Worm (Caenorhabditis elegans) whole organism, L1 larva: ENCODE measurements around the gene H13N06.7.

Experiments
- C16A3.4 ChIP-seq: fragments of 150-350 bp; optimal IDR thresholded peaks from 2 replicates; lab custom pipeline; 2014; ENCODE audit warnings: missing biosample characterization, missing genetic modification characterization
- C34B4.2 ChIP-seq: sonication (generic microtip); optimal IDR thresholded peaks from 2 replicates; lab custom pipeline; 2017; ENCODE audit warnings: mild to moderate bottlenecking, missing genetic modification characterization, missing compliant biosample characterization
- Y116A8C.19 ChIP-seq: sonication (generic microtip); optimal IDR thresholded peaks from 2 replicates; lab custom pipeline; 2016; ENCODE audit warnings: missing compliant biosample characterization, missing genetic modification characterization, borderline replicate concordance
- ama-1 ChIP-seq: fragments of 150-350 bp; optimal IDR thresholded peaks from 2 replicates; lab custom pipeline; 2014
- ceh-63 ChIP-seq: fragments of 200-800 bp; sonication (Bioruptor generic); optimal IDR thresholded peaks from 2 replicates; lab custom pipeline; 2018; ENCODE audit warnings: mild to moderate bottlenecking, missing genetic modification characterization, missing compliant biosample characterization
- ceh-82 ChIP-seq, 3 experiments: fragments of 150-350 bp in 1 of 3; sonication (generic microtip) in 2 of 3; optimal IDR thresholded peaks; 2 replicates each; lab custom pipeline; 2014 to 2017; ENCODE audit warnings: missing biosample characterization in 3 of 3, missing genetic modification characterization in 3 of 3
- ceh-88 ChIP-seq: fragments of 200-800 bp; sonication (Bioruptor generic); IDR thresholded peaks from 2 replicates; pipeline ENCODE4 v1.3.6; 2022; ENCODE audit warnings: missing genetic modification characterization, missing compliant biosample characterization
- ces-1 ChIP-seq: fragments of 150-350 bp; optimal IDR thresholded peaks from 2 replicates; lab custom pipeline; 2014; ENCODE audit warnings: missing biosample characterization, missing genetic modification reagents, missing genetic modification characterization
- dsc-1 ChIP-seq: sonication (generic microtip); optimal IDR thresholded peaks from 2 replicates; lab custom pipeline; 2016; ENCODE audit warnings: mild to moderate bottlenecking, missing genetic modification characterization, missing compliant biosample characterization
- efl-1 ChIP-seq, 4 experiments: fragments of 150-350 bp; optimal IDR thresholded peaks in 3 of 4; peaks in 1 of 4; 1 replicate in 1 of 4; 2 replicates in 3 of 4; lab custom pipeline; 2014; ENCODE audit warnings: missing biosample characterization in 2 of 4, missing genetic modification characterization in 2 of 4, missing genetic modification reagents in 2 of 4
- elt-2 ChIP-seq: sonication (generic microtip); optimal IDR thresholded peaks from 2 replicates; lab custom pipeline; 2016; ENCODE audit warnings: missing genetic modification characterization, mild to moderate bottlenecking, inconsistent platforms, missing compliant biosample characterization, missing genetic modification reagents
- elt-3 ChIP-seq, 6 experiments: fragments of 150-350 bp in 1 of 6; sonication (generic microtip); optimal IDR thresholded peaks; 2 replicates each; lab custom pipeline; 2017 to 2018; ENCODE audit warnings: missing biosample characterization in 6 of 6, missing genetic modification characterization in 6 of 6, inconsistent platforms in 1 of 6
- fkh-10 ChIP-seq: sonication (generic microtip); optimal IDR thresholded peaks from 2 replicates; lab custom pipeline; 2017; ENCODE audit warnings: missing biosample characterization, missing genetic modification reagents, missing genetic modification characterization
- fkh-4 ChIP-seq: sonication (generic microtip); optimal IDR thresholded peaks from 2 replicates; lab custom pipeline; 2016; ENCODE audit warnings: missing compliant biosample characterization, missing genetic modification characterization, borderline replicate concordance
- fkh-8 ChIP-seq: sonication (generic microtip); optimal IDR thresholded peaks from 2 replicates; lab custom pipeline; 2016; ENCODE audit warnings: mild to moderate bottlenecking, missing genetic modification characterization, missing compliant biosample characterization
- grh-1 ChIP-seq: fragments of 200-800 bp; sonication (Bioruptor generic); IDR thresholded peaks from 2 replicates; pipeline ENCODE4 v1.3.6; 2022; ENCODE audit warnings: missing genetic modification reagents, missing genetic modification characterization, missing compliant biosample characterization
- hlh-17 ChIP-seq: fragments of 200-800 bp; sonication (Bioruptor generic); optimal IDR thresholded peaks from 2 replicates; lab custom pipeline; 2018; ENCODE audit warnings: missing genetic modification characterization, mild to moderate bottlenecking, missing compliant biosample characterization, moderate library complexity, borderline replicate concordance
- hlh-4 ChIP-seq: sonication (generic microtip); optimal IDR thresholded peaks from 2 replicates; lab custom pipeline; 2016; ENCODE audit warnings: mild to moderate bottlenecking, missing genetic modification characterization, missing compliant biosample characterization
- lin-13 ChIP-seq: fragments of 150-350 bp; optimal IDR thresholded peaks from 2 replicates; lab custom pipeline; 2014; ENCODE audit warnings: missing biosample characterization, missing genetic modification reagents, missing genetic modification characterization
- lin-14 ChIP-seq: fragments of 200-800 bp; sonication (Bioruptor generic); optimal IDR thresholded peaks from 2 replicates; lab custom pipeline; 2018; ENCODE audit warnings: mild to moderate bottlenecking, missing genetic modification characterization, moderate library complexity, missing compliant biosample characterization
- lin-35 ChIP-seq, 2 experiments: fragments of 150-350 bp; optimal IDR thresholded peaks; 2 replicates each; lab custom pipeline; 2014; ENCODE audit warnings: missing biosample characterization in 2 of 2, missing genetic modification characterization in 2 of 2, missing genetic modification reagents in 2 of 2
- lsy-2 ChIP-seq, 2 experiments: fragments of 150-350 bp; optimal IDR thresholded peaks; 2 replicates each; lab custom pipeline; 2014; ENCODE audit warnings: missing biosample characterization in 2 of 2, missing genetic modification characterization in 2 of 2
- mef-2 ChIP-seq: fragments of 150-350 bp; optimal IDR thresholded peaks from 2 replicates; lab custom pipeline; 2014; ENCODE audit warnings: missing biosample characterization, missing genetic modification characterization
- nhr-28 ChIP-seq: fragments of 150-350 bp; optimal IDR thresholded peaks from 2 replicates; lab custom pipeline; 2014; ENCODE audit warnings: missing biosample characterization, missing genetic modification characterization
- nhr-71 ChIP-seq: sonication (generic microtip); optimal IDR thresholded peaks from 2 replicates; lab custom pipeline; 2016; ENCODE audit warnings: mild to moderate bottlenecking, missing genetic modification characterization, moderate library complexity, missing compliant biosample characterization
- nhr-84 ChIP-seq: sonication (generic microtip); optimal IDR thresholded peaks from 2 replicates; lab custom pipeline; 2017; ENCODE audit warnings: missing biosample characterization, missing genetic modification characterization
- nhr-85 ChIP-seq: sonication (generic microtip); peaks from one replicate; lab custom pipeline; 2016; ENCODE audit warnings: missing genetic modification characterization, inconsistent platforms, missing compliant biosample characterization
- nhr-90 ChIP-seq: sonication (generic microtip); optimal IDR thresholded peaks from 2 replicates; lab custom pipeline; 2016; ENCODE audit warnings: mild to moderate bottlenecking, missing genetic modification characterization, missing compliant biosample characterization; ENCODE audit not compliant: poor library complexity
- pag-3 ChIP-seq: sonication (generic microtip); optimal IDR thresholded peaks from 2 replicates; lab custom pipeline; 2017; ENCODE audit warnings: missing genetic modification characterization, mild to moderate bottlenecking, missing compliant biosample characterization, antibody characterized with exemption, borderline replicate concordance; ENCODE audit not compliant: insufficient read depth
- rnt-1 ChIP-seq: sonication (generic microtip); optimal IDR thresholded peaks from 2 replicates; lab custom pipeline; 2016; ENCODE audit warnings: mild to moderate bottlenecking, missing genetic modification characterization, moderate library complexity, missing compliant biosample characterization
- snu-23 ChIP-seq: sonication (generic microtip); optimal IDR thresholded peaks from 2 replicates; lab custom pipeline; 2016; ENCODE audit warnings: missing genetic modification characterization, missing compliant biosample characterization
- sup-37 ChIP-seq: fragments of 200-800 bp; sonication (Bioruptor generic); optimal IDR thresholded peaks from 2 replicates; lab custom pipeline; 2018; ENCODE audit warnings: mild to moderate bottlenecking, missing genetic modification characterization, missing compliant biosample characterization
- swsn-7 ChIP-seq: sonication (generic microtip); optimal IDR thresholded peaks from 2 replicates; lab custom pipeline; 2016; ENCODE audit warnings: missing genetic modification characterization, missing compliant biosample characterization
- tbx-2 ChIP-seq: sonication (generic microtip); optimal IDR thresholded peaks from 2 replicates; lab custom pipeline; 2016; ENCODE audit warnings: missing genetic modification characterization, missing compliant biosample characterization
- unc-30 ChIP-seq: sonication (generic microtip); optimal IDR thresholded peaks from 2 replicates; lab custom pipeline; 2017; ENCODE audit warnings: missing biosample characterization, missing genetic modification characterization
- unc-62 ChIP-seq: fragments of 150-350 bp; optimal IDR thresholded peaks from 2 replicates; lab custom pipeline; 2014; ENCODE audit warnings: missing biosample characterization, missing genetic modification reagents, missing genetic modification characterization
- zag-1 ChIP-seq: fragments of 150-350 bp; optimal IDR thresholded peaks from 2 replicates; lab custom pipeline; 2014; ENCODE audit warnings: missing biosample characterization, missing genetic modification characterization
- ztf-11 ChIP-seq, 2 experiments: sonication (generic microtip); optimal IDR thresholded peaks; 2 replicates each; lab custom pipeline; 2016 to 2017; ENCODE audit warnings: missing genetic modification characterization in 2 of 2, missing biosample characterization in 1 of 2, missing compliant biosample characterization in 1 of 2

Gene H13N06.7

ce11 chrX:15544671-15545070 is 41.7 kb downstream of the H13N06.7 start:
- TF ChIP-seq fkh-10 (GFP tag; lab: Kevin White, UChicago) = no peak
- TF ChIP-seq nhr-90 (tag; lab: Kevin White, UChicago) = no peak
- no peak for TF ChIP-seq C34B4.2 (tag; lab: Kevin White, UChicago)
- TF ChIP-seq grh-1 (GFP tag; lab: Robert Waterston, UW) = no peak
- TF ChIP-seq rnt-1 (tag; lab: Kevin White, UChicago) = no peak
- TF ChIP-seq nhr-71 (tag; lab: Kevin White, UChicago) = peak; percentile 9
- TF ChIP-seq unc-62 = no peak
- no peak for TF ChIP-seq ama-1
- TF ChIP-seq lsy-2 (tag; optimal IDR thresholded peaks at IDR 0.05; lab: Kevin White, UChicago) = no peak
- no peak for TF ChIP-seq mef-2
- no peak for TF ChIP-seq snu-23 (GFP tag; lab: Kevin White, UChicago)
- peak; percentile 60 for TF ChIP-seq elt-2 (tag; lab: Kevin White, UChicago)
- TF ChIP-seq ztf-11 (tag; optimal IDR thresholded peaks at IDR 0.05; lab: Kevin White, UChicago) = no peak
- TF ChIP-seq ces-1 (GFP tag; lab: Kevin White, UChicago) = no peak
- no peak for TF ChIP-seq fkh-4 (tag; lab: Kevin White, UChicago)
- TF ChIP-seq lin-35 (GFP tag; optimal IDR thresholded peaks at IDR 0.05; lab: Kevin White, UChicago) = peak in 1 of 2 experiments; percentile 1
- TF ChIP-seq ceh-82 (tag; optimal IDR thresholded peaks at IDR 0.05; lab: Kevin White, UChicago) = no peak
- TF ChIP-seq sup-37 = no peak
- no peak for TF ChIP-seq lin-13 (GFP tag; lab: Kevin White, UChicago)
- no peak for TF ChIP-seq elt-3 (tag; optimal IDR thresholded peaks at IDR 0.05; lab: Kevin White, UChicago)
- no peak for TF ChIP-seq ceh-63 (GFP tag; lab: Kevin White, UChicago)

ce11 chrX:15545485-15545884 is 42.6 kb downstream of the H13N06.7 start:
- no peak for TF ChIP-seq zag-1
- no peak for TF ChIP-seq rnt-1 (tag; lab: Kevin White, UChicago)
- no peak for TF ChIP-seq hlh-17 (GFP tag; lab: Kevin White, UChicago)
- TF ChIP-seq fkh-8 = peak; percentile 18
- no peak for TF ChIP-seq hlh-4 (tag; lab: Kevin White, UChicago)
- no peak for TF ChIP-seq unc-30 (tag; lab: Kevin White, UChicago)
- peak; percentile 10 for TF ChIP-seq nhr-71 (tag; lab: Kevin White, UChicago)
- no peak for TF ChIP-seq C16A3.4
- TF ChIP-seq tbx-2 (tag; lab: Kevin White, UChicago) = peak; percentile 27
- TF ChIP-seq pag-3 (tag; lab: Kevin White, UChicago) = no peak
- TF ChIP-seq dsc-1 = no peak
- peak in 1 of 3 experiments; percentile 1 for TF ChIP-seq ceh-82 (tag; optimal IDR thresholded peaks at IDR 0.05; lab: Kevin White, UChicago)
- TF ChIP-seq lin-14 (GFP tag; lab: Kevin White, UChicago) = peak; percentile 31
- no peak for TF ChIP-seq ama-1
- no peak for TF ChIP-seq sup-37
- TF ChIP-seq nhr-84 (tag; lab: Kevin White, UChicago) = no peak
- TF ChIP-seq efl-1 (optimal IDR thresholded peaks at IDR 0.05; lab: Kevin White, UChicago) = no peak
- no peak for TF ChIP-seq efl-1 (GFP tag; optimal IDR thresholded peaks at IDR 0.05 in 1 of 2; lab: Kevin White, UChicago)
- no peak for TF ChIP-seq fkh-4 (tag; lab: Kevin White, UChicago)
- TF ChIP-seq, all 84 proteins: peak for 5

ce11 chrX:15546943-15547342 is 44.0 kb downstream of the H13N06.7 start:
- TF ChIP-seq fkh-4 (tag; lab: Kevin White, UChicago) (no peak), swsn-7 (tag; lab: Kevin White, UChicago) (no peak), snu-23 (GFP tag; lab: Kevin White, UChicago) (no peak), efl-1 (optimal IDR thresholded peaks at IDR 0.05; lab: Kevin White, UChicago) (no peak), efl-1 (GFP tag; optimal IDR thresholded peaks at IDR 0.05 in 1 of 2; lab: Kevin White, UChicago) (peak in 1 of 2 experiments; percentile 84), hlh-4 (tag; lab: Kevin White, UChicago) (no peak), nhr-28 (tag; lab: Kevin White, UChicago) (no peak), ces-1 (GFP tag; lab: Kevin White, UChicago) (no peak), Y116A8C.19 (tag; lab: Kevin White, UChicago) (no peak), elt-2 (tag; lab: Kevin White, UChicago) (peak; percentile 1), nhr-85 (tag; lab: Kevin White, UChicago) (peak; percentile 29), ceh-88 (GFP tag; lab: Robert Waterston, UW) (no peak)
